Fruit fly (Drosophila melanogaster): ENCODE measurements around the gene east.

DNA sequence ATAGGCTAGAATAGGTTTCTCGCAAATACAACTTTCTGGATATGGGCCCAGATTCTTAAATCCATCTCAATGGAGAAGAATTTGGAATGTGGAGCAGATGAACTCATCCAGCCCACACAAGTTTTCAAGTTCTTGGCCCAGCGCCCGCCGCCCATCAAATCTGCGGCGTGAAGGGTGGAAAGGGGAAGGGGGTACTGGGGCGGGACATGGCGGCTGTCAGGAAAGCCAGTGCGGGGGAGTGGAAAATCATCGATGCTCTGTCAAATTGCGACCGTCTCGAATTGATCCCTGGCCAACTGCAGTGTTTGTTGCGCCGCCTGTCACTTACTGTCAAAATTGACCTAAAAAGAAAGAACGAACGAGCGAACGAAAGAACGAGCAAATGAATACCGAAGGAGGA, 25.1 kb upstream of the east start:
- TF ChIP-seq Sin3A (optimal IDR thresholded peaks at IDR 0.05) (no peak), insv (optimal IDR thresholded peaks at IDR 0.05) (no peak)
